Worm (Caenorhabditis elegans) whole organism, midembryonic: ENCODE data around the gene nduv-2.

Experiments used
- T22C8.4 ChIP-seq: fragments of 200-800 bp; sonication (Bioruptor generic); IDR thresholded peaks from 2 replicates; pipeline ENCODE4 v1.3.6; 2022; ENCODE audit warnings: missing genetic modification characterization, missing compliant biosample characterization
- cog-1 ChIP-seq: sonication (generic microtip); optimal IDR thresholded peaks from 2 replicates; lab custom pipeline; 2016; ENCODE audit warnings: missing genetic modification characterization, missing compliant biosample characterization
- flt-1 ChIP-seq: fragments of 200-800 bp; sonication (Bioruptor generic); IDR thresholded peaks from 2 replicates; pipeline ENCODE4 v1.3.6; 2022; ENCODE audit warnings: missing genetic modification characterization, missing compliant biosample characterization
- klf-2 ChIP-seq: fragments of 200-800 bp; sonication (Bioruptor generic); conservative IDR thresholded peaks from 2 replicates; pipeline ENCODE4 v1.3.6; 2022; ENCODE audit warnings: missing genetic modification reagents, missing genetic modification characterization, missing compliant biosample characterization
- med-1 ChIP-seq: sonication (generic microtip); optimal IDR thresholded peaks from 2 replicates; lab custom pipeline; 2017; ENCODE audit warnings: missing genetic modification characterization, mild to moderate bottlenecking, missing compliant biosample characterization, antibody characterized with exemption, missing genetic modification reagents; ENCODE audit not compliant: insufficient read depth
- ref-1 ChIP-seq: fragments of 200-800 bp; sonication (Bioruptor generic); conservative IDR thresholded peaks from 2 replicates; pipeline ENCODE4 v1.3.6; 2022; ENCODE audit warnings: missing genetic modification reagents, missing genetic modification characterization, missing compliant biosample characterization
- tab-1 ChIP-seq: fragments of 200-800 bp; sonication (Bioruptor generic); IDR thresholded peaks from 2 replicates; pipeline ENCODE4 v1.3.6; 2022; ENCODE audit warnings: missing genetic modification characterization, missing compliant biosample characterization
- ztf-23 ChIP-seq: fragments of 200-800 bp; sonication (Bioruptor generic); IDR thresholded peaks from 2 replicates; pipeline ENCODE4 v1.3.6; 2022; ENCODE audit warnings: missing genetic modification reagents, missing genetic modification characterization, missing compliant biosample characterization
- ztf-29 ChIP-seq: fragments of 200-800 bp; sonication (Bioruptor generic); IDR thresholded peaks from 2 replicates; pipeline ENCODE4 v1.3.6; 2022; ENCODE audit warnings: missing genetic modification reagents, missing genetic modification characterization, missing compliant biosample characterization

nduv-2 gene

DNA sequence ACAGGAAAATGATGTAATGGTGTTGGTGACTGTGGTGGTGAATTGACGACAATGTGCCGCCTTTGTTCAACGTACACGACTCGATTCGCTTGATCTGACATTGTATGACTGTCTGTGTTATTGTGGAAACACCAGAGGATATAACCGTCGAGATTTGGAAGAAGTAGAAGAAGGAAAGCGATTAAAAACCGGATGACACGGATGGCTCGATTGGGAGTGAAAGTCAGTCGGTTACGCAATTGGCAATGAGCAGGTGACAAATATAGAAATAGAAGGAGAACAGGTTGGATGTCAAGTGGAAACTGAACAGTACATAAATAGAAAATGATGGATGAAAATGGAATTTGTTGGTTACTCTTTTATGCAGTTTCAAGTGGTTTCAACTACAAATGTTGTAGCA, 24.5 kb downstream of the nduv-2 start, which contains the start of gene rdy-2:
TSS of gene rdy-2 (minus strand) at position 101 of the 400 bp plus-strand sequence.
- TF ChIP-seq T22C8.4 (GFP tag; lab: Robert Waterston, UW) = no peak
- no peak for TF ChIP-seq ztf-29 (GFP tag; lab: Robert Waterston, UW)
- no peak for TF ChIP-seq ref-1 (GFP tag; lab: Robert Waterston, UW)
- no peak for TF ChIP-seq flt-1 (GFP tag; lab: Robert Waterston, UW)
- TF ChIP-seq cog-1 (tag; lab: Kevin White, UChicago) = no peak
- TF ChIP-seq ztf-23 (GFP tag; lab: Robert Waterston, UW) = no peak
- no peak for TF ChIP-seq med-1
- no peak for TF ChIP-seq tab-1 (GFP tag; lab: Robert Waterston, UW)
- TF ChIP-seq klf-2 (GFP tag; lab: Robert Waterston, UW) = no peak

DNA sequence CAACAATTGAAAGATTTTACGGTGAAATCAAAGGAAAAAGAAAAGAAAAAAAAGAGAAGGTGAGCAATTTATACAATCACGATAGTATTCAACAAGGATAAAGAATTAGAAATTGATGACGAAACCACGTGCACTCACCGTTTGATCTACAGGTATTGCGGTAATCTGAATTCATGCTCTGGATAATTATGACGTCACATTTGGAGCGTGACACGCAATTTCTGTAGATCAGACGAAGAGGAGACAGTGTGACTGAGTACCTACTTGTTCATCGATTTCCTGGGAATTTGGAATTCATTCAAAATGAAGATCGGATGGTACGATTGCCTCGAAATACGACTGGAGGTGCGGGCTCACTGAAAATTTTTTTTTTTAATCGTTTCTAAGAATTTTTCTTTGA, 27.0 kb downstream of the nduv-2 start:
- no peak for TF ChIP-seq cog-1 (tag; lab: Kevin White, UChicago)
- TF ChIP-seq T22C8.4 (GFP tag; lab: Robert Waterston, UW) = no peak
- TF ChIP-seq tab-1 (GFP tag; lab: Robert Waterston, UW) = no peak
- TF ChIP-seq ztf-23 (GFP tag; lab: Robert Waterston, UW) = no peak
- no peak for TF ChIP-seq ref-1 (GFP tag; lab: Robert Waterston, UW)
- TF ChIP-seq ztf-29 (GFP tag; lab: Robert Waterston, UW) = no peak
- no peak for TF ChIP-seq med-1
- no peak for TF ChIP-seq flt-1 (GFP tag; lab: Robert Waterston, UW)
- TF ChIP-seq klf-2 (GFP tag; lab: Robert Waterston, UW) = no peak

DNA sequence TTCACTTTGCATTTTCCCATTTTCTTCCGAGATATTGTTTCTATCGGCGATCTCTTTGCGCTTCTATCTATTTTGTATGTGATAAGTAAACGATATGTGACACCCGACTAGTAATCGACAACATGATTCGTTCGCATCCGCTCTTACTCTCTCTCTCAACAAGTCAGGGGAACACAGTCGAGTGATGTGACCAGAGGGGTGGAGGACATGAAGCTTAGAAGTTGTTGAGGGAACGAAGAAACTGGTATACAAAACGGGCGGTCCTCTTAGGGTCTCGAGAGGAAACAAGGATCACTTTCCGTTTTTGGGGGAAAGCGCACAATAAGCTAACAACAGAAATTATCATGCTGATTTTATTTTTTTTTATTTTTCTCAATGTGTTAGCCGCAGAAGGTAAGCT, 32.3 kb downstream of the nduv-2 start, which contains the start of gene F53F4.4:
TSS of gene F53F4.4 (plus strand) at position 301 of the 400 bp plus-strand sequence.
- TF ChIP-seq ref-1 (GFP tag; lab: Robert Waterston, UW) (no peak), med-1 (no peak), tab-1 (GFP tag; lab: Robert Waterston, UW) (no peak), ztf-29 (GFP tag; lab: Robert Waterston, UW) (no peak), cog-1 (tag; lab: Kevin White, UChicago) (no peak), ztf-23 (GFP tag; lab: Robert Waterston, UW) (no peak), T22C8.4 (GFP tag; lab: Robert Waterston, UW) (no peak), flt-1 (GFP tag; lab: Robert Waterston, UW) (no peak), klf-2 (GFP tag; lab: Robert Waterston, UW) (no peak)

DNA sequence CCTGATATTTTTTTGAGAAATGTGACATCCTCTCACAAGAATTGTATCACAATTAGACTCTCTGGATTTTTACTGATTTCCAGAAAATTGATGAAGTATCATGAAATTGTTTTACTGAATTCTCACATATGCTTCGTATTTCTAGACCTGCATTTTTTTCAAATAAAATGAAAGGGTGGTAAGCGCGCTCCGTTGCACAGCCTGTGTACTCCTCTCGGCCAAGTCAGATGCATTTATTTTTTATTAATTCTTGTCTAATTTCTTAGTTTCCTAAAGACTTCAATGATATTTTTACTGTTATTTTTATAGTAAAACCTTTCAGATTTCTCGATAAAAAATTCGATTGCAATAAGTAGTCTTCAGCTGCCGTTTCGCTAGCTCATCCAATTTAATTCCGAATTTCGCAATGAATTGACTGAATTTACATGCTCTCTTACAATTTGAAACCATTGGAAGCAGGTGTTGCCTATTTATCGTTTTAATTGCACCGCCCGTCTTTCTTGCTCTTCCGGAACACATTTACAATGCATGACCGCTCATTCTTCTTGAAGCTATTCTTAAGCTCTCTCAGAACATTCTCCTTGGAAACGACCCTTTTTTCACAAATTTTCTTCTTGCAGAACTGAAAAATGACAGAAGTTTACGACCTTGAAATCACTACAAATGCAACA, 33.7 kb downstream of the nduv-2 start, which contains the start of gene tbcb-1:
TSS of gene tbcb-1 (plus strand) at position 621 of the 671 bp plus-strand sequence.
- TF ChIP-seq ztf-29 (GFP tag; lab: Robert Waterston, UW) = no peak
- TF ChIP-seq tab-1 (GFP tag; lab: Robert Waterston, UW) = no peak
- no peak for TF ChIP-seq med-1
- TF ChIP-seq ztf-23 (GFP tag; lab: Robert Waterston, UW) = no peak
- TF ChIP-seq flt-1 (GFP tag; lab: Robert Waterston, UW) = no peak
- no peak for TF ChIP-seq klf-2 (GFP tag; lab: Robert Waterston, UW)

DNA sequence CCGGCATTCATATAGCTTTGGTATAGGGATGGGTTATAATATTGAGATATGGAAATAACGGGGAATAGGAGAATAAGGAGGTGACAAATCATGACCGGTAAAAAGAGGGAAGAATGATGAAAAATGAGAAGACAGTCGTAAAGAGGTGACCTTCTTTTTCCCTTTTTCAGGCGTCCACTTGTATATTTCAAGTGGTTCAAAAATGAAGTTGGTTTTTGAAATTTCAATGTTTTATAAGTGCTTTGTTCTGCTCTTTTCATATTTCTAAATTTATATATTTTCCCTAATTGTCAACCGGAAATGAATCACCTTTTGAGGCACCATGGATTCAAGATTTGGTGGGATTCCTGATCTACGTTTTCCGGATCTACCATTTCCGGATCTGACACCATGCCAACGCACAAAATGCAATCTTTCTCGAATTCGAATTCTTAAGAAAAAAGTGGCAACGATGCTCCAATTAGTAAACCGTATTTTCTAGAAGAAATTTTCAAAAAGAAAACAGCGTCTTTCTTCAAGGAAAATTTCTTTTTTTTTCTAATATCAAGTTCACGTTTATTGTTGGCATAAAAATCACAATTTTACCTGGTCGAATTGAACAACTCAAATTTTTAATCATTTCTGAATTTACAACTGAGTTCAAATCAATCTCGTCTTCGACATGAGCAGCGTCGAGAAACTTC, 35.7 kb downstream of the nduv-2 start, which contains the start of the genes F53F4.2 and F53F4.18:
TSS of gene F53F4.2 (minus strand) at position 101 of the 683 bp plus-strand sequence.
TSS of gene F53F4.18 (plus strand) at position 633 of the 683 bp plus-strand sequence.
- TF ChIP-seq med-1 (no peak), ref-1 (GFP tag; lab: Robert Waterston, UW) (no peak), ztf-29 (GFP tag; lab: Robert Waterston, UW) (no peak), ztf-23 (GFP tag; lab: Robert Waterston, UW) (no peak), flt-1 (GFP tag; lab: Robert Waterston, UW) (no peak), klf-2 (GFP tag; lab: Robert Waterston, UW) (no peak), T22C8.4 (GFP tag; lab: Robert Waterston, UW) (no peak), cog-1 (tag; lab: Kevin White, UChicago) (no peak), tab-1 (GFP tag; lab: Robert Waterston, UW) (no peak)

DNA sequence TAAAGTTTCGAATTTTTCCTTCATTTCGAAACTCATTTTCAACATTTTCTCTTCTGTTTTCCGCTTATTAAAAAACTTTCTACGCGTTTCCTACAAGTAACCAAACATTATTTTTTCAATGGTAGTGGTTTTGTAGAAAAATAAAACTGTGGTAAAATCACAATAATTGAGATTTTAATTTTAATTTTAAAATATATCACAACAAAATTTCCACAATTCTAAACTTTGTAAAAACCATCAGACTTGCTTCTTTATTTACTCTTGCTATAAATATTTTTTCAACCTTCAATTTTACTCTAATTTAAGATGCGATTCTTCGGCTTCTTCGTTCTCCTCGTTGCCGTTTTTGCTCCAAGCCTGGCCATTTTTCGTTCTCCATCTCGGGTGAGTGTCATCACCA, 37.5 kb downstream of the nduv-2 start, which contains the start of gene F53F4.17:
TSS of gene F53F4.17 (plus strand) at position 301 of the 400 bp plus-strand sequence.
- TF ChIP-seq ztf-23 (GFP tag; lab: Robert Waterston, UW) = no peak

DNA sequence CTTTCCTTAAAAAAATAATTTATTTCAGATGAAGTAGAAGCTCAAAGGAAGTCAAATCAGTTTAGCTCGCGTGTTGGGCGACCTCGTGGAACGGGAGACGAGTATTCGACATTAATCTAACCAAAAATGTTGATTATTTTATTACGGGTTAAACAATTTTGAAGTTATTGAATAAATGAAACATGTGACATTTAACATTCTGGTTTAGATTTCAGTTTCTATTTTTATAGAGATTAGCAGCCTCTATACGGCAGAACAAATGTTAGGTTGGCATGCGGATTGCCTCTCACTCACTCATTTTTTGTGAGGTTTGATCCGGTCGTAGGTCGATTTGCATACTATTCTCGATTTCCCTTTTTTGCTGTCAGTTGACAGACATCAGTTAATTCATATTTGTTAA, 40.9 kb downstream of the nduv-2 start, which contains the start of gene F53F4.1:
TSS of gene F53F4.1 (plus strand) at position 301 of the 400 bp plus-strand sequence.
- TF ChIP-seq tab-1 (GFP tag; lab: Robert Waterston, UW) (no peak), flt-1 (GFP tag; lab: Robert Waterston, UW) (no peak), ztf-29 (GFP tag; lab: Robert Waterston, UW) (no peak), ztf-23 (GFP tag; lab: Robert Waterston, UW) (no peak), T22C8.4 (GFP tag; lab: Robert Waterston, UW) (no peak), cog-1 (tag; lab: Kevin White, UChicago) (no peak), klf-2 (GFP tag; lab: Robert Waterston, UW) (no peak), ref-1 (GFP tag; lab: Robert Waterston, UW) (no peak), med-1 (no peak)

DNA sequence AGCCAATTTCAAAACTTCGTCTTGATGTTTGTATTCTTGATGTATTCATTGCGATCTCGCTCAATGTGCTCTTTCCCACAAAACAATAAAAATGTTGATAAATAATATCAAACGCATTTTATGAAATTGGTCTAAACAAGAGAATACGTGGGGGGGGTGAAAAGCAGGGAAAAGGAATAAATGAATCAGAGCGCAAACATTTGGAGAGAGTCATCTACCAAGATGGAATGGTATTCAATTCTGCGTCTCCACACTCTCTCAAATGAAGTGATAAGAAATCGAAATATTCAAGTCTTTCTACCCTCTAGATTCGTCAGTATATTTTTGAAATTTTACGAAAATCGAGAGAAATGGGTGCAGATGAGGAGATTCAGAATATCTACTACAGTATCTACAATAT, 44.7 kb downstream of the nduv-2 start, which contains the start of gene C50B8.5:
TSS of gene C50B8.5 (plus strand) at position 273 of the 400 bp plus-strand sequence.
- TF ChIP-seq klf-2 (GFP tag; lab: Robert Waterston, UW) = no peak
- TF ChIP-seq tab-1 (GFP tag; lab: Robert Waterston, UW) = no peak
- TF ChIP-seq cog-1 (tag; lab: Kevin White, UChicago) = no peak
- TF ChIP-seq flt-1 (GFP tag; lab: Robert Waterston, UW) = no peak
- no peak for TF ChIP-seq T22C8.4 (GFP tag; lab: Robert Waterston, UW)
- TF ChIP-seq ref-1 (GFP tag; lab: Robert Waterston, UW) = no peak
- no peak for TF ChIP-seq med-1
- TF ChIP-seq ztf-23 (GFP tag; lab: Robert Waterston, UW) = no peak
- no peak for TF ChIP-seq ztf-29 (GFP tag; lab: Robert Waterston, UW)
